Worm (Caenorhabditis elegans): ENCODE data around the gene F53B1.2.

F53B1.2 gene

ce11 chrX:2108682-2109081, at the start of gene F53B1.2:
TSS of gene F53B1.2 (plus strand) at chrX:2108982.
- TF ChIP-seq lag-1 (GFP tag; IDR thresholded peaks at IDR 0.05), result no peak
- no peak for TF ChIP-seq nhr-80 (tag; optimal IDR thresholded peaks at IDR 0.05)
- no peak for TF ChIP-seq ekl-4 (GFP tag; IDR thresholded peaks at IDR 0.05)
- TF ChIP-seq mxl-1 (tag; optimal IDR thresholded peaks at IDR 0.05), result no peak
- TF ChIP-seq lsy-27 (tag; optimal IDR thresholded peaks at IDR 0.05; ENCODE audit: borderline replicate concordance, insufficient read depth), result no peak
- TF ChIP-seq ztf-28 (GFP tag; IDR thresholded peaks at IDR 0.05), result no peak
- TF ChIP-seq somi-1 (GFP tag; optimal IDR thresholded peaks at IDR 0.05), result no peak
- TF ChIP-seq bed-1 (GFP tag; IDR thresholded peaks at IDR 0.05), result no peak
- TF ChIP-seq ama-1 (optimal IDR thresholded peaks at IDR 0.05), result no peak
- no peak for TF ChIP-seq ama-1 (GFP tag; optimal IDR thresholded peaks at IDR 0.05)
- no peak for TF ChIP-seq ztf-18 (tag; optimal IDR thresholded peaks at IDR 0.05)
- TF ChIP-seq Y53F4B.3 (GFP tag; IDR thresholded peaks at IDR 0.05), result no peak
- no peak for TF ChIP-seq snpc-1.3 (tag; optimal IDR thresholded peaks at IDR 0.05; ENCODE audit: insufficient read depth)
- no peak for TF ChIP-seq madf-3 (GFP tag; IDR thresholded peaks at IDR 0.05)
- no peak for TF ChIP-seq ccch-3 (GFP tag; optimal IDR thresholded peaks at IDR 0.05)
- TF ChIP-seq egl-18 (GFP tag; IDR thresholded peaks at IDR 0.05), result no peak
- no peak for TF ChIP-seq mcd-1 (GFP tag; IDR thresholded peaks at IDR 0.05)
- no peak for TF ChIP-seq ceh-100 (GFP tag; IDR thresholded peaks at IDR 0.05)
- TF ChIP-seq Y56A3A.18 (GFP tag; IDR thresholded peaks at IDR 0.05), result no peak
- TF ChIP-seq repo-1 (tag; optimal IDR thresholded peaks at IDR 0.05), result no peak
- TF ChIP-seq sea-2 (GFP tag; IDR thresholded peaks at IDR 0.05), result no peak

ce11 chrX:2064730-2065129, 44.1 kb upstream of the F53B1.2 start, which contains the start of gene F49H12.7:
TSS of gene F49H12.7 (plus strand) at chrX:2065030.
- TF ChIP-seq ceh-79 (tag; optimal IDR thresholded peaks at IDR 0.05) (no peak), lin-40 (tag; optimal IDR thresholded peaks at IDR 0.05) (no peak), nhr-90 (tag; optimal IDR thresholded peaks at IDR 0.05) (no peak), zim-3 (tag; optimal IDR thresholded peaks at IDR 0.05) (no peak), madf-10 (tag; optimal IDR thresholded peaks at IDR 0.05) (no peak), efl-1 (GFP tag; optimal IDR thresholded peaks at IDR 0.05) (no peak), ZK185.1 (tag; optimal IDR thresholded peaks at IDR 0.05; ENCODE audit: poor library complexity, severe bottlenecking) (no peak), lir-1 (GFP tag; conservative IDR thresholded peaks at IDR 0.05) (no peak), F23B12.7 (tag; optimal IDR thresholded peaks at IDR 0.05; ENCODE audit: insufficient read depth) (no peak), ztf-28 (GFP tag; IDR thresholded peaks at IDR 0.05) (no peak), mel-28 (tag; optimal IDR thresholded peaks at IDR 0.05; ENCODE audit: borderline replicate concordance) (no peak), nhr-27 (tag; optimal IDR thresholded peaks at IDR 0.05) (no peak), snpc-3.4 (tag; optimal IDR thresholded peaks at IDR 0.05) (no peak)

ce11 chrX:2068294-2068693, 40.5 kb upstream of the F53B1.2 start:
- TF ChIP-seq cebp-1 (GFP tag; IDR thresholded peaks at IDR 0.05) (no peak), cebp-1 (tag; optimal IDR thresholded peaks at IDR 0.05) (peak; percentile 12), nhr-80 (tag; optimal IDR thresholded peaks at IDR 0.05) (peak; percentile 29), C06A6.2 (GFP tag; conservative IDR thresholded peaks at IDR 0.05) (no peak)

Measured in whole organism, young adult.